Fruit fly (Drosophila melanogaster) whole organism, adult: Measurements from ENCODE around the gene CG12009.

Experiments used
- CG11617 ChIP-seq: fragments of 200-800 bp; sonication (Bioruptor generic); optimal IDR thresholded peaks from 2 replicates; lab custom pipeline; 2017; ENCODE audit warnings: mild to moderate bottlenecking, missing biosample characterization, missing genetic modification reagents, missing genetic modification characterization
- CG12768 ChIP-seq: fragments of 200-800 bp; sonication (Bioruptor generic); optimal IDR thresholded peaks from 2 replicates; lab custom pipeline; 2017; ENCODE audit warnings: missing biosample characterization, missing genetic modification characterization, mild to moderate bottlenecking, moderate library complexity, missing genetic modification reagents
- CG14711 ChIP-seq: fragments of 200-800 bp; sonication (Bioruptor generic); optimal IDR thresholded peaks from 2 replicates; lab custom pipeline; 2018; ENCODE audit warnings: missing biosample characterization, mild to moderate bottlenecking, missing genetic modification characterization, moderate library complexity
- CG1620 ChIP-seq: fragments of 200-800 bp; sonication (Bioruptor generic); optimal IDR thresholded peaks from 2 replicates; lab custom pipeline; 2016; ENCODE audit warnings: missing biosample characterization, missing genetic modification characterization
- CG33017 ChIP-seq: fragments of 200-800 bp; sonication (Bioruptor generic); optimal IDR thresholded peaks from 2 replicates; lab custom pipeline; 2018; ENCODE audit warnings: missing biosample characterization, mild to moderate bottlenecking, missing genetic modification characterization, moderate library complexity
- CG5204 ChIP-seq: fragments of 200-800 bp; sonication (Bioruptor generic); optimal IDR thresholded peaks from 2 replicates; lab custom pipeline; 2016; ENCODE audit warnings: missing biosample characterization, missing genetic modification characterization
- CG7045 ChIP-seq: fragments of 200-800 bp; sonication (Bioruptor generic); optimal IDR thresholded peaks from 2 replicates; lab custom pipeline; 2017; ENCODE audit warnings: missing biosample characterization, mild to moderate bottlenecking, missing genetic modification characterization
- CG7101 ChIP-seq: fragments of 200-800 bp; sonication (Bioruptor generic); optimal IDR thresholded peaks from 2 replicates; lab custom pipeline; 2018; ENCODE audit warnings: missing biosample characterization, mild to moderate bottlenecking, missing genetic modification characterization, moderate library complexity
- Clk ChIP-seq: fragments of 200-800 bp; sonication (Bioruptor generic); optimal IDR thresholded peaks from 2 replicates; lab custom pipeline; 2017; ENCODE audit warnings: missing biosample characterization, missing genetic modification characterization
- Crg-1 ChIP-seq: fragments of 200-800 bp; sonication (Bioruptor generic); optimal IDR thresholded peaks from 2 replicates; lab custom pipeline; 2016; ENCODE audit warnings: missing biosample characterization, missing genetic modification characterization
- Hr96 ChIP-seq: fragments of 200-800 bp; sonication (Bioruptor generic); optimal IDR thresholded peaks from 2 replicates; lab custom pipeline; 2016; ENCODE audit warnings: missing biosample characterization, missing genetic modification characterization
- Mnt ChIP-seq: fragments of 200-800 bp; sonication (Bioruptor generic); optimal IDR thresholded peaks from 2 replicates; lab custom pipeline; 2016; ENCODE audit warnings: missing biosample characterization, mild to moderate bottlenecking, missing genetic modification characterization
- bab1 ChIP-seq: fragments of 200-800 bp; sonication (Bioruptor generic); optimal IDR thresholded peaks from 3 replicates; lab custom pipeline; 2019; ENCODE audit warnings: missing biosample characterization, mild to moderate bottlenecking, missing genetic modification characterization, moderate library complexity
- cic ChIP-seq: fragments of 200-800 bp; sonication (Bioruptor generic); optimal IDR thresholded peaks from 2 replicates; lab custom pipeline; 2017; ENCODE audit warnings: missing biosample characterization, mild to moderate bottlenecking, missing genetic modification characterization, moderate library complexity
- cnc ChIP-seq, 2 experiments: fragments of >200 bp; optimal IDR thresholded peaks; 2 replicates each; lab custom pipeline; 2017
- kay ChIP-seq: fragments of 200-800 bp; sonication (Bioruptor generic); peaks from one replicate; lab custom pipeline; 2016; ENCODE audit warnings: missing biosample characterization, missing genetic modification characterization, borderline replicate concordance
- ovo ChIP-seq: fragments of 200-800 bp; sonication (Bioruptor generic); optimal IDR thresholded peaks from 2 replicates; lab custom pipeline; 2016; ENCODE audit warnings: missing biosample characterization, missing genetic modification characterization
- pad ChIP-seq: fragments of 200-800 bp; sonication (Bioruptor generic); optimal IDR thresholded peaks from 3 replicates; lab custom pipeline; 2017; ENCODE audit warnings: missing biosample characterization, missing genetic modification characterization, mild to moderate bottlenecking, moderate library complexity, missing genetic modification reagents
- tj ChIP-seq: fragments of 200-800 bp; sonication (Bioruptor generic); optimal IDR thresholded peaks from 3 replicates; lab custom pipeline; 2017; ENCODE audit warnings: missing biosample characterization, mild to moderate bottlenecking, missing genetic modification characterization, moderate library complexity
- toe ChIP-seq: fragments of 200-800 bp; sonication (Bioruptor generic); optimal IDR thresholded peaks from 2 replicates; lab custom pipeline; 2016; ENCODE audit warnings: missing biosample characterization, missing genetic modification characterization

CG12009 gene

dm6 chr3L:3314049-3314448 lies 22.8 kb downstream of the CG12009 start, which contains the start of gene Drsl2:
Gene Drsl2, plus strand, starts transcription at chr3L:3314349.
- no peak for TF ChIP-seq cic (GFP tag; lab: Kevin White, UChicago)
- no peak for TF ChIP-seq CG11617 (GFP tag; lab: Kevin White, UChicago)
- no peak for TF ChIP-seq Mnt (GFP tag; lab: Kevin White, UChicago)
- no peak for TF ChIP-seq pad (GFP tag; lab: Kevin White, UChicago)
- no peak for TF ChIP-seq CG5204 (GFP tag; lab: Kevin White, UChicago)
- no peak for TF ChIP-seq CG14711 (tag; lab: Kevin White, UChicago)

dm6 chr3L:3314696-3315095 lies 23.4 kb downstream of the CG12009 start, which contains the start of gene Drsl3:
Gene Drsl3, plus strand, starts transcription at chr3L:3314996.
- TF ChIP-seq Hr96 (no peak), CG11617 (GFP tag; lab: Kevin White, UChicago) (no peak), cic (GFP tag; lab: Kevin White, UChicago) (no peak), bab1 (GFP tag; lab: Kevin White, UChicago) (no peak), CG33017 (tag; lab: Kevin White, UChicago) (no peak), toe (no peak), CG7045 (GFP tag; lab: Kevin White, UChicago) (no peak), Clk (GFP tag; lab: Kevin White, UChicago) (no peak), ovo (GFP tag; lab: Kevin White, UChicago) (no peak), tj (GFP tag; lab: Kevin White, UChicago) (no peak), CG1620 (no peak)

DNA sequence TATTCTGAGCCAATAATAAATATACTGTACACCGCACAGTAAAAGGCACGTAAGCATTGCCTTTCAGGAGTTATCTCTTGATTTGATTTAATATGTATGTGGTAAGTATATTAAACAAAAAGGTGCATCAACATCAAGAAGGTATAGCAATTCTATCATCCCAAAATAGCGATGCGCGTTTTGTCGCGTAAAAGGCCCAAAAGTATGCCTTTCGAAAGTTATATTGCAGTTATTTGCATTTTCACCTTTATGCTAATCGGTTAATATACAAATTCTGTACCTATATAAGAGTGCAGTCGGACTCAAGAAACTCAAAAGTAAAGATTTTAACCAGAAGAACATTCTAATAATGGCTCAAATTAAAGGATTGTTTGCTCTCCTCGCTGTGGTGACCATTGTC lies 24.0 kb downstream of the CG12009 start, which contains the start of gene Drsl4:
Drsl4 (plus strand) TSS at position 333 of the 400 bp plus-strand sequence.
- TF ChIP-seq CG11617 (GFP tag; lab: Kevin White, UChicago) (no peak), bab1 (GFP tag; lab: Kevin White, UChicago) (peak; percentile 22)

DNA sequence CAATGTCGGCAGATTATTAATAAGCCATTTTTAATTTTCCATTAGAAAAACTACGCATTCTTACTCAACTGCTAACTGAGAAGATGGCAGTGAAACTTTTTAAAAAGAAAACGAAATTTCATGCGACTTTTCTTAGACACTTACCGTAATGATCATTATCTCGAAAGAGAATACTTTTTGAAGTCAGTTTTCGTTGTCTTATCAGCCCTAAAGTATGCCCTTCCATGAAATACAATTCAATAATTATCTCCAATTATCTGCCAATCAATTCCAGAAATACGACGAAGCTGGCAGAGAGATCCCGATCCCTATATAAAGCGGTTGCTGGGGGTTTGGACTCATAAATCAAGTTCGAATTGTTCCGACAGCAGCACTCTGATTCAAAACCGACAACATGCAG lies 25.2 kb downstream of the CG12009 start, which contains the start of gene Drsl5:
Drsl5 (plus strand) TSS at position 341 of the 400 bp plus-strand sequence.
- TF ChIP-seq CG5204 (GFP tag; lab: Kevin White, UChicago) (no peak), toe (no peak), pad (GFP tag; lab: Kevin White, UChicago) (no peak), Mnt (GFP tag; lab: Kevin White, UChicago) (no peak), CG1620 (no peak), cic (GFP tag; lab: Kevin White, UChicago) (no peak), CG7101 (tag; lab: Kevin White, UChicago) (no peak), cnc (optimal IDR thresholded peaks at IDR 0.05; lab: Kevin White, UChicago) (no peak)

- peak; percentile 59 for TF ChIP-seq CG11617 (GFP tag; lab: Kevin White, UChicago)
- TF ChIP-seq CG12768 (GFP tag; lab: Kevin White, UChicago), result peak; percentile 40
- TF ChIP-seq Clk (GFP tag; lab: Kevin White, UChicago), result peak; percentile 44
- TF ChIP-seq Hr96, result peak; percentile 85
- TF ChIP-seq CG7045 (GFP tag; lab: Kevin White, UChicago), result peak; percentile 54
- TF ChIP-seq CG33017 (tag; lab: Kevin White, UChicago), result peak; percentile 66
- peak; percentile 75 for TF ChIP-seq bab1 (GFP tag; lab: Kevin White, UChicago)
- peak; percentile 53 for TF ChIP-seq CG14711 (tag; lab: Kevin White, UChicago)
- no peak for TF ChIP-seq cnc (optimal IDR thresholded peaks at IDR 0.05; lab: Kevin White, UChicago)
- peak; percentile 81 for TF ChIP-seq CG1620
- peak; percentile 92 for TF ChIP-seq toe
- no peak for TF ChIP-seq kay (GFP tag; lab: Kevin White, UChicago)
- peak; percentile 75 for TF ChIP-seq CG7101 (tag; lab: Kevin White, UChicago)
- no peak for TF ChIP-seq CG5204 (GFP tag; lab: Kevin White, UChicago)
- peak; percentile 76 for TF ChIP-seq Mnt (GFP tag; lab: Kevin White, UChicago)
- TF ChIP-seq tj (GFP tag; lab: Kevin White, UChicago), result peak; percentile 40
- no peak for TF ChIP-seq cic (GFP tag; lab: Kevin White, UChicago)
- TF ChIP-seq pad (GFP tag; lab: Kevin White, UChicago), result peak; percentile 54
- peak; percentile 49 for TF ChIP-seq ovo (GFP tag; lab: Kevin White, UChicago)
- peak; percentile 65 for TF ChIP-seq Crg-1
Observed at dm6 chr3L:3319223-3319643, 28.0 kb downstream of the CG12009 start, which contains the start of the genes PIG-C, CG12016 and Dpm2. Gene PIG-C, minus strand, starts transcription at chr3L:3319232. Gene CG12016, plus strand, starts transcription at chr3L:3319555. Gene Dpm2, plus strand, starts transcription at chr3L:3319555.

DNA sequence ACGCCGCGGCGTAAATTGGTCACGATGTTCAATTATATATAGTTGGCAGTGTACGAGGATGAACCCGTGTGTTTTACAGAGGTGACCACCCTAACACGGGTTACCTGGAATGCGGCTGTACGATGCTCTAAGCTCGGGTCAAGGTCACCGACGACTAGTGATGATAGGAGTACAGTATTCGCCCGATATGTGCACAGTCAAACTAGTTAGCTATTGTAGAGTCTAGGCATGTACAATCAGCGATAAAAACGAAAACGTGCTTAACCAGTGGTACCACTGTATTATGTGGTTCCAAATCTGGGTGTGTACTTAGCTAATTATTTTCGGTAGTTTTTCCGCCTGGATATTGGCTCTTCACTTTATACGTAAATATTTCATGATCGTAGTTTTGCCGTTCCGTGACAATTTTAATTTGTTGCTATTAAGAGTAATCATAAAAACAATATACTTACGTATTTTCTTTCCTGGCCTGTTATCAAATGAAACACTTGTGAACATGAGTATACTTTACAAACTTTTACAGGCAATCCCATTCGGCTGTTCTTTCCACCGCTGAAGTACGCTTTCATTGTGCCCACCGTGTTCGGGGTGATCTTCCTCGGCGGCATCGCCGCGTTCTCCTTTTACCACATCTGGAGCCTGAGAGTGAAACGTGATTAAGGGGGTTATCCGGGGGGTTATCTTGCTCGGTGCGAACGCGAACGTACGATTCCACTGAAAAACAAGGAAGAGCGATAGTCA lies 28.9 kb downstream of the CG12009 start:
- TF ChIP-seq ovo (GFP tag; lab: Kevin White, UChicago) (no peak), bab1 (GFP tag; lab: Kevin White, UChicago) (peak; percentile 37), CG1620 (no peak), Clk (GFP tag; lab: Kevin White, UChicago) (peak; percentile 35), CG7101 (tag; lab: Kevin White, UChicago) (peak; percentile 55), kay (GFP tag; lab: Kevin White, UChicago) (no peak), toe (peak; percentile 0), CG12768 (GFP tag; lab: Kevin White, UChicago) (peak; percentile 34), Mnt (GFP tag; lab: Kevin White, UChicago) (no peak), Hr96 (peak; percentile 5), Crg-1 (peak; percentile 5), CG7045 (GFP tag; lab: Kevin White, UChicago) (no peak), CG33017 (tag; lab: Kevin White, UChicago) (peak; percentile 48), CG5204 (GFP tag; lab: Kevin White, UChicago) (no peak), cic (GFP tag; lab: Kevin White, UChicago) (peak; percentile 75), cnc (optimal IDR thresholded peaks at IDR 0.05; lab: Kevin White, UChicago) (peak in 1 of 2 experiments; percentile 4), CG11617 (GFP tag; lab: Kevin White, UChicago) (no peak), pad (GFP tag; lab: Kevin White, UChicago) (no peak)
